Worm (Caenorhabditis elegans): ENCODE measurements around the gene srd-5.

The srd-5 gene

DNA sequence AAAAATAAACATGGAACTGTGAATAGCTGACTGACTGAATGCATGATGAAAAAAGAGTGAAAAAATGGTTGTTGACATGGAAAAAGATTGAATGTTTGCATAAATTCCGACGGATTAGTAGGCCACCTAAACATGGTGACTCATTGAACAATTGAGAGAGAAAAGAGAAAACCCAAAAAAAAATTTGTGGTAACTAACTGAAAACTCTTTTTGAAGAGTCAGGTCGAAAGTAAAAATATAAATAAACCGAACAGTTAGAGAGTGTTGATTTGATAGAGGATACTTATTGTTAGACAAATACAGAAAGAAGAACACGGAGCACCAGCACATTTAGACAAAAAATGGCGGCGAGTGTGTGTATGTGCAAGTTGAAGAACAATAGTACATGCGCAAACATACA lies 3.0 kb downstream of the srd-5 start:
- TF ChIP-seq W03F9.2 (tag; optimal IDR thresholded peaks at IDR 0.05): no peak
- no peak for TF ChIP-seq him-1 (tag; optimal IDR thresholded peaks at IDR 0.05)
- no peak for TF ChIP-seq dao-5 (tag; optimal IDR thresholded peaks at IDR 0.05)

DNA sequence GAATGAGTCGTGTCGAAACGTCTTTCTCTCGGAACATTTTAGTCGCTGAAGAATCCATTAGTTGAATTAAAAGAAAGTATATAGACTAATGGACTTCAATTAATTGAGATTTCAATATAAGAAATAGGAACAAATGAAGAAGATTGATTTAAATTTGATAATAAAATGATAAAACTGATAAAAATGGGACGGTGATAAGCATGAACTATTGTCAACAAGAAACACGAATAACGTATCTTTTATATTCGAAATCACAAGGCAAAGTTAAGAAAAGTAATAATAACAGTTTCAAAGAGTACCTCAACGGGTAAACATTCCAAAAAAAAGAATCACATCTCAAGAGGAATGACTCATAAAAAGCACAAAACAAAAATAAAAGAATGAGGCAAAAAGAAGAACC lies 4.9 kb downstream of the srd-5 start, which contains the start of gene T19E7.6:
Gene T19E7.6, minus strand, starts transcription at position 45 of the 400 bp plus-strand sequence.
- no peak for TF ChIP-seq dao-5 (tag; optimal IDR thresholded peaks at IDR 0.05)

ce11 chrIV:5667191-5667590 lies 7.1 kb downstream of the srd-5 start:
- TF ChIP-seq W03F9.2 (tag; optimal IDR thresholded peaks at IDR 0.05) (no peak), him-1 (tag; optimal IDR thresholded peaks at IDR 0.05) (no peak), dao-5 (tag; optimal IDR thresholded peaks at IDR 0.05) (no peak)

DNA sequence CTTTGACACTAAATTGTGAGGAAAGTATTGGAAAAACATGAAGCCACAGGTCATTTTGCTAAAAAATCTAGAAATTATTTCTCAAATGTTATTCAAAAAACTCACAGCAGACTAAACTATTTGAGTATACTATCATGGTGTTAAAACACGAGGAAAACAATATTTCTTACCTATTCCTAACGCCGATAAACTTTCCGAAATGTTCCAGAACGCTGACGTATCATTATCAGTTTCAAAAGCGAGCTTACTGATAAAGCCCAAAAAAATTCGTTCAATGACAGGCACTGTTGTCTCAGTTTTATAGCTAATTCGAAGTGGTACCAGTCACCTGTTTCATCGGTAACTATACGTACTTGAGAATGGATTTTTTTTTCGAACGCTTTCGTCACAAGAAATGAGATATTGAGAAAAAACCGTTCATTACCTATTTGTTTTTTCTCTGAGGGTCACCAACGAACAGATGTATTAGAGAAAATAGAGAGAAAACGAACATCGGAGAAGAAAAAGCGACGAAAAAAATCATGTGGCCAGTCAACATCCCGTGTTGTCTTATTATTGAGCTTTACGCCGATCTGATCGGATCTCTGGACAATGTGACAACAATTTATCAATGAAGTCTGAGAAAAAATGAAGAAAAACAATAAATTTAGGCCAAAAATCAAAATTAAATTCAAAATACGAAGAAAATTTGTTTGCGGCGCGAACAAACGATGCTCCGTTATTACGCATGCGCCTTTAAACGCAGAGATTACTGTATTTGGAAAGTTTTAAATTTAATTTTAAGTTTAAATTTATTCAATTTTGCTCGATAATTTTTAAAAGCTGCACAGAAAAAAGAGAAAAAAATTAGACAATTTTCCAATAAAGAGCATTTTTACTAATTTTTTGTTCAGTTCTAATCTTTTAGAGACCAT lies 8.0 kb downstream of the srd-5 start:
- no peak for TF ChIP-seq dao-5 (tag; optimal IDR thresholded peaks at IDR 0.05)
- no peak for TF ChIP-seq him-1 (tag; optimal IDR thresholded peaks at IDR 0.05)
- peak; percentile 11 for TF ChIP-seq W03F9.2 (tag; optimal IDR thresholded peaks at IDR 0.05)

DNA sequence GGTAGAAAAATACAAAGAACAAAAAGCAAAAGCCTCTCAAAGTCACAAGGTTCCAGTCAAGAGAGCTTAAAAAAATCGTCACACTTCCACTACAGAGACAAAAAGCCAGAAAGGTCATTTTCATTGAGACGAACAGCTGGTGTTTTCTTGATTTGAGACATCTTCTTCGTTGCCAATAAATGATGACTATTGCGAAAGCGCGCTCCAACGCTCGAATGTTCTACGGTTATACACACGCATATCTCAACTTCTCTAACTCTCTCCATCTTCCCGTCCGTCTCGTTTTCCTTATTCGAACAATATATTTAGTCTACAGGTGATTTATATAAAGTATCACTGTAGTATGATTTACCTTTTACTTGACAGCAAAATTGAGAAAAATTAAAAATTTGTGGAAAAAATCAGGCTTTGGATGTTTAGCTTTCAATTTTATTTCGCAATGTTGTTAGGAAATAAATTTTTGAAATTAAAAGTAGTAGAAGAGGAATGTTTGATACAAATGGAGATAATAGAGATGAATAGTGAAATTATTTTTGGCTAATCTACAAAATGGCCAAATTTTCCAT lies 8.9 kb downstream of the srd-5 start:
- TF ChIP-seq dao-5 (tag; optimal IDR thresholded peaks at IDR 0.05): no peak
- TF ChIP-seq W03F9.2 (tag; optimal IDR thresholded peaks at IDR 0.05): peak; percentile 32
- TF ChIP-seq him-1 (tag; optimal IDR thresholded peaks at IDR 0.05): no peak

ce11 chrIV:5664375-5665004 lies 9.8 kb downstream of the srd-5 start, which contains the start of gene bec-1:
Gene bec-1 (minus strand): TSS chrIV:5664425.
- TF ChIP-seq dao-5 (tag; optimal IDR thresholded peaks at IDR 0.05): no peak

- TF ChIP-seq W03F9.2 (tag; optimal IDR thresholded peaks at IDR 0.05): no peak
- no peak for TF ChIP-seq dao-5 (tag; optimal IDR thresholded peaks at IDR 0.05)
- TF ChIP-seq him-1 (tag; optimal IDR thresholded peaks at IDR 0.05): no peak
These were observed 11.4 kb downstream of the srd-5 start for ce11 chrIV:5662886-5663285.

- TF ChIP-seq him-1 (tag; optimal IDR thresholded peaks at IDR 0.05) (no peak), dao-5 (tag; optimal IDR thresholded peaks at IDR 0.05) (no peak), W03F9.2 (tag; optimal IDR thresholded peaks at IDR 0.05) (no peak)
These were observed 12.3 kb downstream of the srd-5 start for ce11 chrIV:5662073-5662472.

DNA sequence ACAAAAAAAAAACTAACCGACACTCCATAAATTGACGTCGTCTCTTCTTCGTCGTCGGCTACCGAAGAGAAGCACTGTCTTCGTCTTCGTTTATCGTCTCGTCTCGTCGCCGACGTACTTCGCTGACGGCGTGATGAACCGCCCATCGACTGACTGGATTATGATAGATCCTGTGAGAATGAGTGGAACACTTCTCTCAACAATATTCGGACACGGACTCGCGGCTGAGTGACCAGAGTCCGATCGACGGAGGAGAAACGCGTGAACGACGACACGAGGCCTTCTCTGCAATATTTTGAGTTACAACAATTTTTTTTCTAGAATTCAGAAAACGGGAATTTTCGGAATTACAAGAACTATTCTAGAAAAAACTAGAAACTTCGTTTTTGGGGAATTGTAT lies 14.1 kb downstream of the srd-5 start, which contains the start of gene skn-1:
Gene skn-1, minus strand, starts transcription at position 146 of the 400 bp plus-strand sequence.
- TF ChIP-seq dao-5 (tag; optimal IDR thresholded peaks at IDR 0.05) (no peak), him-1 (tag; optimal IDR thresholded peaks at IDR 0.05) (no peak)

DNA sequence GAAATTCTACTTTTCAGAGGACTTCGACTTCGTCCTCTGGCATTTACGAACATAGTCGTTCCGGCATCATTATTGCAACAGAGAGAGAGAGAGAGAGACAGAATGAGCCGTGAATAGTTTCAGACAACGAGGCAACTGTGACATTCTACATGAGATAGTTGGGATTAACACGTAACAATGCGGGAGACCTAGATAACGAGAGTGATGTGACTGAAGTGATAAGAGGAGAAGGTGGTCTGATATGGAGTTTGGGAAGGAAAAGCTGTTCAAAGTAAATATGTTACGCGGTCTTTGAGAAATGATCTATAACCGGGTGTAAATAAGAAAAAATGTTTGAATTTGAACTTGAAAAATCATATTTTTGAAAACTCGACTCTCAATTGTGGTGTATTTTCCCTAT lies 14.9 kb downstream of the srd-5 start:
- TF ChIP-seq W03F9.2 (tag; optimal IDR thresholded peaks at IDR 0.05) (no peak), him-1 (tag; optimal IDR thresholded peaks at IDR 0.05) (no peak), dao-5 (tag; optimal IDR thresholded peaks at IDR 0.05) (no peak)

DNA sequence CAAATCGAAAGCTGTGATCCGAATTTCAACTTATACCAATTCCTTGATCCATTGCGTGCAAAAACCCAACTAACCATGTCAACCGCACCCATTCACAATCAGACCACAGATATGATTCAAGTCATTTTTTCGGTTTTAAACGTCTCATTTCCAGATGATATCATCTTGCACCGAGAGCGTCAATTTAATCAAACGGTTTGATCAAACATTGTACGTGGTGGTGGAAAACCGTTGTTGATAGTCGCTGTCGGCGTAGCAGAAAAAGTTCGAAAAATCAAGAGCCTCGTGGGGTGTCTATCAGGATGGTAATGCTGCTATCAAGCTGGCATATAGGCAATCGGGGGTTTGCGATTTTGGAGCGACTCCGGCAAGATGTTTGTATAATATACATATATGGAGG lies 15.4 kb downstream of the srd-5 start:
- TF ChIP-seq W03F9.2 (tag; optimal IDR thresholded peaks at IDR 0.05) (no peak), him-1 (tag; optimal IDR thresholded peaks at IDR 0.05) (no peak), dao-5 (tag; optimal IDR thresholded peaks at IDR 0.05) (no peak)

ce11 chrIV:5658225-5658624 lies 16.1 kb downstream of the srd-5 start:
- TF ChIP-seq W03F9.2 (tag; optimal IDR thresholded peaks at IDR 0.05): no peak

ce11 chrIV:5657126-5657666 lies 17.1 kb downstream of the srd-5 start:
- TF ChIP-seq dao-5 (tag; optimal IDR thresholded peaks at IDR 0.05): no peak
- TF ChIP-seq him-1 (tag; optimal IDR thresholded peaks at IDR 0.05): no peak
- no peak for TF ChIP-seq W03F9.2 (tag; optimal IDR thresholded peaks at IDR 0.05)

ce11 chrIV:5655966-5656389 lies 18.4 kb downstream of the srd-5 start:
- TF ChIP-seq W03F9.2 (tag; optimal IDR thresholded peaks at IDR 0.05): no peak
- TF ChIP-seq him-1 (tag; optimal IDR thresholded peaks at IDR 0.05): no peak
- TF ChIP-seq dao-5 (tag; optimal IDR thresholded peaks at IDR 0.05): no peak
